Fruit fly (Drosophila melanogaster) whole organism, embryonic: ENCODE data around the gene CG45002.

Experiments
- ATbp ChIP-seq: fragments of 200-800 bp; sonication (Bioruptor generic); optimal IDR thresholded peaks from 2 replicates; lab custom pipeline; 2017; ENCODE audit warnings: missing biosample characterization, mild to moderate bottlenecking, missing genetic modification characterization, missing genetic modification reagents
- Bdp1 ChIP-seq: fragments of 200-800 bp; sonication (Bioruptor generic); optimal IDR thresholded peaks from 3 replicates; lab custom pipeline; 2016; ENCODE audit warnings: missing biosample characterization, missing genetic modification characterization
- CG10565 ChIP-seq: fragments of 200-800 bp; sonication (Bioruptor generic); optimal IDR thresholded peaks from 3 replicates; lab custom pipeline; 2016; ENCODE audit warnings: missing biosample characterization, mild to moderate bottlenecking, missing genetic modification characterization
- CG10959 ChIP-seq: fragments of 200-800 bp; sonication (Bioruptor generic); IDR thresholded peaks from 2 replicates; pipeline ENCODE4 v1.3.6; 2022; ENCODE audit warnings: missing biosample characterization, missing genetic modification characterization
- CG11247 ChIP-seq: fragments of 200-800 bp; sonication (Bioruptor generic); IDR thresholded peaks from 2 replicates; pipeline ENCODE4 v1.3.6; 2022; ENCODE audit warnings: missing biosample characterization, missing genetic modification characterization
- CG12071 ChIP-seq: fragments of 200-800 bp; sonication (Bioruptor generic); optimal IDR thresholded peaks from 3 replicates; lab custom pipeline; 2018; ENCODE audit warnings: missing biosample characterization, mild to moderate bottlenecking, missing genetic modification characterization
- CG12155 ChIP-seq: fragments of 200-800 bp; sonication (Bioruptor generic); optimal IDR thresholded peaks from 3 replicates; lab custom pipeline; 2016; ENCODE audit warnings: missing biosample characterization, missing genetic modification characterization
- CG12219 ChIP-seq: fragments of 200-800 bp; sonication (Bioruptor generic); optimal IDR thresholded peaks from 3 replicates; lab custom pipeline; 2018; ENCODE audit warnings: missing biosample characterization, mild to moderate bottlenecking, missing genetic modification characterization
- CG15601 ChIP-seq: fragments of 200-800 bp; sonication (Bioruptor generic); optimal IDR thresholded peaks from 3 replicates; lab custom pipeline; 2019; ENCODE audit warnings: missing biosample characterization, mild to moderate bottlenecking, missing genetic modification characterization, moderate library complexity
- CG16815 ChIP-seq: fragments of 200-800 bp; sonication (Bioruptor generic); optimal IDR thresholded peaks from 3 replicates; lab custom pipeline; 2017; ENCODE audit warnings: missing biosample characterization, mild to moderate bottlenecking, missing genetic modification characterization
- CG17361 ChIP-seq: fragments of 200-800 bp; sonication (Bioruptor generic); IDR thresholded peaks from 3 replicates; pipeline ENCODE4 v1.3.6; 2022; ENCODE audit warnings: missing biosample characterization, missing genetic modification characterization
- CG2889 ChIP-seq: fragments of 200-800 bp; sonication (Bioruptor generic); IDR thresholded peaks from 3 replicates; pipeline ENCODE4 v1.3.6; 2022; ENCODE audit warnings: missing biosample characterization, missing genetic modification characterization
- CG30431 ChIP-seq: fragments of 200-800 bp; sonication (Bioruptor generic); optimal IDR thresholded peaks from 2 replicates; lab custom pipeline; 2017; ENCODE audit warnings: missing biosample characterization, missing genetic modification characterization
- CG31388 ChIP-seq: fragments of 200-800 bp; sonication (Bioruptor generic); optimal IDR thresholded peaks from 2 replicates; lab custom pipeline; 2016; ENCODE audit warnings: missing biosample characterization, missing genetic modification characterization
- CG4404 ChIP-seq: fragments of 200-800 bp; sonication (Bioruptor generic); IDR thresholded peaks from 2 replicates; pipeline ENCODE4 v1.3.6; 2022; ENCODE audit warnings: missing biosample characterization, missing genetic modification characterization
- CG4707 ChIP-seq: fragments of 200-800 bp; sonication (Bioruptor generic); optimal IDR thresholded peaks from 2 replicates; lab custom pipeline; 2018; ENCODE audit warnings: missing biosample characterization, mild to moderate bottlenecking, missing genetic modification characterization, moderate library complexity
- CG6813 ChIP-seq: fragments of 200-800 bp; sonication (Bioruptor generic); optimal IDR thresholded peaks from 2 replicates; lab custom pipeline; 2017; ENCODE audit warnings: missing biosample characterization, missing genetic modification characterization, mild to moderate bottlenecking, moderate library complexity, missing genetic modification reagents
- CG7745 ChIP-seq: fragments of 200-800 bp; sonication (Bioruptor generic); optimal IDR thresholded peaks from 2 replicates; lab custom pipeline; 2018; ENCODE audit warnings: missing biosample characterization, mild to moderate bottlenecking, missing genetic modification characterization, moderate library complexity
- CG7963 ChIP-seq: fragments of 200-800 bp; sonication (Bioruptor generic); IDR thresholded peaks from 3 replicates; pipeline ENCODE4 v1.3.6; 2022; ENCODE audit warnings: missing biosample characterization, missing genetic modification characterization; ENCODE audit not compliant: partially characterized antibody
- Doc2 ChIP-seq: fragments of 200-800 bp; sonication (Bioruptor generic); IDR thresholded peaks from 2 replicates; pipeline ENCODE4 v1.3.6; 2022; ENCODE audit warnings: missing biosample characterization, missing genetic modification characterization
- Gug ChIP-seq: fragments of 200-800 bp; sonication (Bioruptor generic); IDR thresholded peaks from 4 replicates; pipeline ENCODE4 v1.3.6; 2022; ENCODE audit warnings: missing biosample characterization, missing genetic modification characterization
- Hand ChIP-seq: fragments of 200-800 bp; sonication (Bioruptor generic); optimal IDR thresholded peaks from 2 replicates; lab custom pipeline; 2017; ENCODE audit warnings: mild to moderate bottlenecking, missing biosample characterization, missing genetic modification reagents, missing genetic modification characterization
- MESR4 ChIP-seq: fragments of 200-800 bp; sonication (Bioruptor generic); optimal IDR thresholded peaks from 2 replicates; lab custom pipeline; 2018; ENCODE audit warnings: missing biosample characterization, mild to moderate bottlenecking, missing genetic modification characterization, moderate library complexity
- Mes4 ChIP-seq: fragments of 200-800 bp; sonication (Bioruptor generic); optimal IDR thresholded peaks from 2 replicates; lab custom pipeline; 2016; ENCODE audit warnings: missing biosample characterization, missing genetic modification characterization
- ac ChIP-seq: fragments of 200-800 bp; sonication (Bioruptor generic); optimal IDR thresholded peaks from 3 replicates; lab custom pipeline; 2017; ENCODE audit warnings: missing biosample characterization, mild to moderate bottlenecking, missing genetic modification characterization
- bsh ChIP-seq, 2 experiments: fragments of 200-800 bp; sonication (Bioruptor generic); optimal IDR thresholded peaks; 2 replicates each; lab custom pipeline; 2017 to 2018; ENCODE audit warnings: mild to moderate bottlenecking in 2 of 2, missing biosample characterization in 2 of 2, missing genetic modification characterization in 2 of 2, moderate library complexity in 1 of 2
- cato ChIP-seq: fragments of 200-800 bp; sonication (Bioruptor generic); optimal IDR thresholded peaks from 2 replicates; lab custom pipeline; 2016; ENCODE audit warnings: missing biosample characterization, missing genetic modification characterization, borderline replicate concordance
- ci ChIP-seq: fragments of 200-800 bp; sonication (Bioruptor generic); IDR thresholded peaks from 3 replicates; pipeline ENCODE4 v1.3.6; 2022; ENCODE audit warnings: missing biosample characterization, missing genetic modification characterization
- crp ChIP-seq, 2 experiments: fragments of 200-800 bp; sonication (Bioruptor generic); optimal IDR thresholded peaks; 2 replicates in 1 of 2; 3 replicates in 1 of 2; lab custom pipeline; 2017; ENCODE audit warnings: missing biosample characterization in 2 of 2, missing genetic modification characterization in 2 of 2, mild to moderate bottlenecking in 1 of 2, moderate library complexity in 1 of 2
- cwo ChIP-seq: fragments of 200-800 bp; sonication (Bioruptor generic); optimal IDR thresholded peaks from 3 replicates; lab custom pipeline; 2017; ENCODE audit warnings: missing biosample characterization, missing genetic modification characterization, mild to moderate bottlenecking, moderate library complexity, missing genetic modification reagents
- dm ChIP-seq: fragments of 200-800 bp; sonication (Bioruptor generic); optimal IDR thresholded peaks from 3 replicates; lab custom pipeline; 2016; ENCODE audit warnings: missing biosample characterization, missing genetic modification characterization
- dpn ChIP-seq, 2 experiments: fragments of 200-800 bp; sonication (Bioruptor generic); optimal IDR thresholded peaks; 3 replicates each; lab custom pipeline; 2016; ENCODE audit warnings: missing biosample characterization in 2 of 2, missing genetic modification characterization in 2 of 2
- fd3F ChIP-seq: fragments of 200-800 bp; sonication (Bioruptor generic); optimal IDR thresholded peaks from 2 replicates; lab custom pipeline; 2018; ENCODE audit warnings: missing biosample characterization, mild to moderate bottlenecking, missing genetic modification characterization, moderate library complexity
- fd96Cb ChIP-seq: fragments of 200-800 bp; sonication (Bioruptor generic); optimal IDR thresholded peaks from 2 replicates; lab custom pipeline; 2018; ENCODE audit warnings: missing biosample characterization, mild to moderate bottlenecking, missing genetic modification characterization, moderate library complexity
- grau ChIP-seq: fragments of 200-800 bp; optimal IDR thresholded peaks from 3 replicates; lab custom pipeline; 2019; ENCODE audit warnings: missing biosample characterization, mild to moderate bottlenecking, missing genetic modification characterization, moderate library complexity
- her ChIP-seq: fragments of 200-800 bp; sonication (Bioruptor generic); optimal IDR thresholded peaks from 2 replicates; lab custom pipeline; 2016; ENCODE audit warnings: missing biosample characterization, missing genetic modification characterization
- inv ChIP-seq: fragments of 200-800 bp; sonication (Bioruptor generic); IDR thresholded peaks from 2 replicates; pipeline ENCODE4 v1.3.6; 2022; ENCODE audit warnings: missing biosample characterization, missing genetic modification characterization; ENCODE audit not compliant: partially characterized antibody
- jing ChIP-seq: fragments of 200-800 bp; sonication (Bioruptor generic); optimal IDR thresholded peaks from 2 replicates; lab custom pipeline; 2018; ENCODE audit warnings: missing biosample characterization, mild to moderate bottlenecking, missing genetic modification characterization
- kah ChIP-seq: fragments of 200-800 bp; sonication (Bioruptor generic); optimal IDR thresholded peaks from 2 replicates; lab custom pipeline; 2018; ENCODE audit warnings: missing biosample characterization, mild to moderate bottlenecking, missing genetic modification characterization
- lov ChIP-seq, 2 experiments: fragments of 200-800 bp in 1 of 2; fragments of >200 bp in 1 of 2; sonication (Bioruptor generic) in 1 of 2; IDR thresholded peaks in 1 of 2; optimal IDR thresholded peaks in 1 of 2; 2 replicates in 1 of 2; 3 replicates in 1 of 2; pipeline versions ENCODE4 v1.3.6 to Lab custom; 2017 to 2022; ENCODE audit warnings: missing biosample characterization in 1 of 2, missing genetic modification characterization in 1 of 2
- mld ChIP-seq: fragments of 200-800 bp; sonication (Bioruptor generic); IDR thresholded peaks from 3 replicates; pipeline ENCODE4 v1.3.6; 2022; ENCODE audit warnings: missing biosample characterization, missing genetic modification characterization; ENCODE audit not compliant: partially characterized antibody
- nerfin-2 ChIP-seq: fragments of 200-800 bp; sonication (Bioruptor generic); IDR thresholded peaks from 2 replicates; pipeline ENCODE4 v1.3.6; 2022; ENCODE audit warnings: missing biosample characterization, missing genetic modification characterization; ENCODE audit not compliant: partially characterized antibody
- peb ChIP-seq: fragments of 200-800 bp; sonication (Bioruptor generic); IDR thresholded peaks from 2 replicates; pipeline ENCODE4 v1.3.6; 2022; ENCODE audit warnings: missing biosample characterization, missing genetic modification characterization
- sna ChIP-seq: fragments of 200-800 bp; sonication (Bioruptor generic); IDR thresholded peaks from 2 replicates; pipeline ENCODE4 v1.3.6; 2022; ENCODE audit warnings: missing biosample characterization, missing genetic modification characterization; ENCODE audit not compliant: partially characterized antibody
- so ChIP-seq: fragments of 200-800 bp; sonication (Bioruptor generic); IDR thresholded peaks from 3 replicates; pipeline ENCODE4 v1.3.6; 2022; ENCODE audit warnings: missing biosample characterization, missing genetic modification characterization
- wek ChIP-seq: fragments of 200-800 bp; sonication (Bioruptor generic); optimal IDR thresholded peaks from 3 replicates; lab custom pipeline; 2018; ENCODE audit warnings: missing biosample characterization, mild to moderate bottlenecking, missing genetic modification characterization, moderate library complexity
- yki ChIP-seq: fragments of >200 bp; optimal IDR thresholded peaks from 3 replicates; lab custom pipeline; 2018
- zfh2 ChIP-seq: fragments of 200-800 bp; sonication (Bioruptor generic); optimal IDR thresholded peaks from 2 replicates; lab custom pipeline; 2016; ENCODE audit warnings: missing biosample characterization, missing genetic modification characterization

CG45002 gene

dm6 chrX:17078139-17078977, 11.8 kb upstream of the CG45002 start, which contains the start of gene CG4949 (continued):
- TF ChIP-seq sna (GFP tag; lab: Robert Waterston, UW) (peak; percentile 71), CG12071 (GFP tag; lab: Kevin White, UChicago) (no peak), nerfin-2 (GFP tag; lab: Robert Waterston, UW) (peak; percentile 90), CG10565 (GFP tag; lab: Kevin White, UChicago) (no peak), cwo (GFP tag; lab: Kevin White, UChicago) (no peak), cato (GFP tag; lab: Kevin White, UChicago) (no peak), CG15601 (tag; lab: Kevin White, UChicago) (no peak), ci (no peak), MESR4 (peak; percentile 23), CG30431 (GFP tag; lab: Kevin White, UChicago) (no peak), CG6813 (GFP tag; lab: Kevin White, UChicago) (no peak), so (GFP tag; lab: Robert Waterston, UW) (no peak), wek (GFP tag; lab: Kevin White, UChicago) (no peak), CG31388 (GFP tag; lab: Kevin White, UChicago) (no peak), kah (GFP tag; lab: Kevin White, UChicago) (no peak), dm (GFP tag; lab: Kevin White, UChicago) (no peak), fd3F (no peak), inv (GFP tag; lab: Robert Waterston, UW) (peak; percentile 80), zfh2 (GFP tag; lab: Kevin White, UChicago) (no peak), CG12155 (GFP tag; lab: Kevin White, UChicago) (no peak), CG4404 (GFP tag; lab: Robert Waterston, UW) (no peak), grau (tag; lab: Kevin White, UChicago) (peak; percentile 21), CG12219 (GFP tag; lab: Kevin White, UChicago) (no peak), ac (GFP tag; lab: Kevin White, UChicago) (no peak), lov (optimal IDR thresholded peaks at IDR 0.05; lab: Kevin White, UChicago) (no peak), lov (GFP tag; IDR thresholded peaks at IDR 0.05; lab: Robert Waterston, UW) (no peak), bsh (GFP tag; optimal IDR thresholded peaks at IDR 0.05; lab: Kevin White, UChicago) (peak in 1 of 2 experiments; percentile 8), CG7745 (tag; lab: Kevin White, UChicago) (no peak), Mes4 (GFP tag; lab: Kevin White, UChicago) (no peak), Gug (no peak; the same call in 3 of the 4 replicates), Hand (no peak), CG16815 (GFP tag; lab: Kevin White, UChicago) (no peak), fd96Cb (no peak), mld (GFP tag; lab: Robert Waterston, UW) (peak; percentile 87), CG10959 (no peak), jing (GFP tag; lab: Kevin White, UChicago) (no peak), CG7963 (GFP tag; lab: Robert Waterston, UW) (peak; percentile 93), CG2889 (GFP tag; lab: Robert Waterston, UW) (no peak), Doc2 (no peak), CG11247 (GFP tag; lab: Robert Waterston, UW) (no peak), CG17361 (GFP tag; lab: Robert Waterston, UW) (peak; percentile 69; the same call in 2 of the 3 replicates), peb (GFP tag; lab: Robert Waterston, UW) (no peak), dpn (GFP tag; optimal IDR thresholded peaks at IDR 0.05; lab: Kevin White, UChicago) (no peak), Bdp1 (GFP tag; lab: Kevin White, UChicago) (no peak), ATbp (GFP tag; lab: Kevin White, UChicago) (no peak), her (GFP tag; lab: Kevin White, UChicago) (no peak), CG4707 (GFP tag; lab: Kevin White, UChicago) (no peak), yki (lab: Kevin White, UChicago) (no peak), crp (GFP tag; optimal IDR thresholded peaks at IDR 0.05; lab: Kevin White, UChicago) (no peak)
